Fruit fly (Drosophila melanogaster) whole organism, embryonic: ENCODE results near the gene CG44838.

Experiments
- B-H2 ChIP-seq: fragments of 200-800 bp; sonication (Bioruptor generic); optimal IDR thresholded peaks from 2 replicates; lab custom pipeline; 2018; ENCODE audit warnings: missing biosample characterization, mild to moderate bottlenecking, missing genetic modification characterization
- Bteb2 ChIP-seq: fragments of 200-800 bp; sonication (Bioruptor generic); optimal IDR thresholded peaks from 2 replicates; lab custom pipeline; 2016; ENCODE audit warnings: missing biosample characterization, missing genetic modification characterization
- CG10979 ChIP-seq: fragments of 200-800 bp; sonication (Bioruptor generic); optimal IDR thresholded peaks from 2 replicates; lab custom pipeline; 2018; ENCODE audit warnings: missing biosample characterization, mild to moderate bottlenecking, missing genetic modification characterization, moderate library complexity
- CG12299 ChIP-seq: fragments of 200-800 bp; sonication (Bioruptor generic); optimal IDR thresholded peaks from 2 replicates; lab custom pipeline; 2018; ENCODE audit warnings: missing biosample characterization, mild to moderate bottlenecking, missing genetic modification characterization
- CG1233 ChIP-seq: fragments of 200-800 bp; sonication (Bioruptor generic); optimal IDR thresholded peaks from 4 replicates; lab custom pipeline; 2018; ENCODE audit warnings: missing biosample characterization, mild to moderate bottlenecking, missing genetic modification characterization
- CG12391 ChIP-seq: fragments of 200-800 bp; sonication (Bioruptor generic); optimal IDR thresholded peaks from 3 replicates; lab custom pipeline; 2018; ENCODE audit warnings: missing biosample characterization, mild to moderate bottlenecking, missing genetic modification characterization, moderate library complexity
- CG14965 ChIP-seq: fragments of 200-800 bp; sonication (Bioruptor generic); optimal IDR thresholded peaks from 2 replicates; lab custom pipeline; 2016; ENCODE audit warnings: missing biosample characterization, missing genetic modification characterization, borderline replicate concordance
- CG15696 ChIP-seq: fragments of 200-800 bp; sonication (Bioruptor generic); optimal IDR thresholded peaks from 2 replicates; lab custom pipeline; 2019; ENCODE audit warnings: missing biosample characterization, mild to moderate bottlenecking, missing genetic modification characterization, moderate library complexity
- CG16813 ChIP-seq: fragments of 200-800 bp; sonication (Bioruptor generic); IDR thresholded peaks from 3 replicates; pipeline ENCODE4 v1.3.6; 2022; ENCODE audit warnings: missing biosample characterization, missing genetic modification characterization; ENCODE audit not compliant: partially characterized antibody
- CG1792 ChIP-seq: fragments of 200-800 bp; sonication (Bioruptor generic); optimal IDR thresholded peaks from 2 replicates; lab custom pipeline; 2016; ENCODE audit warnings: missing biosample characterization, missing genetic modification characterization
- CG18764 ChIP-seq: fragments of 200-800 bp; sonication (Bioruptor generic); optimal IDR thresholded peaks from 3 replicates; lab custom pipeline; 2016; ENCODE audit warnings: missing biosample characterization, missing genetic modification characterization
- CG2889 ChIP-seq: fragments of 200-800 bp; sonication (Bioruptor generic); IDR thresholded peaks from 3 replicates; pipeline ENCODE4 v1.3.6; 2022; ENCODE audit warnings: missing biosample characterization, missing genetic modification characterization
- CG33213 ChIP-seq: fragments of 200-800 bp; sonication (Bioruptor generic); optimal IDR thresholded peaks from 3 replicates; lab custom pipeline; 2016; ENCODE audit warnings: missing biosample characterization, missing genetic modification characterization
- CG3847 ChIP-seq: fragments of 200-800 bp; sonication (Bioruptor generic); IDR thresholded peaks from 2 replicates; pipeline ENCODE4 v1.3.6; 2022; ENCODE audit warnings: missing biosample characterization, missing genetic modification characterization
- CG4328 ChIP-seq: fragments of 200-800 bp; sonication (Bioruptor generic); optimal IDR thresholded peaks from 3 replicates; lab custom pipeline; 2017; ENCODE audit warnings: missing biosample characterization, missing genetic modification reagents, missing genetic modification characterization
- CG5245 ChIP-seq: fragments of 200-800 bp; sonication (Bioruptor generic); optimal IDR thresholded peaks from 3 replicates; lab custom pipeline; 2016; ENCODE audit warnings: missing biosample characterization, missing genetic modification characterization
- CG6254 ChIP-seq: fragments of 200-800 bp; sonication (Bioruptor generic); optimal IDR thresholded peaks from 3 replicates; lab custom pipeline; 2017; ENCODE audit warnings: mild to moderate bottlenecking, missing biosample characterization, missing genetic modification reagents, missing genetic modification characterization
- CG7987 ChIP-seq: fragments of 200-800 bp; sonication (Bioruptor generic); optimal IDR thresholded peaks from 2 replicates; lab custom pipeline; 2018; ENCODE audit warnings: missing biosample characterization, mild to moderate bottlenecking, missing genetic modification characterization, moderate library complexity
- Deaf1 ChIP-seq: fragments of 200-800 bp; optimal IDR thresholded peaks from 3 replicates; lab custom pipeline; 2019; ENCODE audit warnings: missing biosample characterization, mild to moderate bottlenecking, missing genetic modification characterization, moderate library complexity
- HmgZ ChIP-seq: fragments of 200-800 bp; sonication (Bioruptor generic); optimal IDR thresholded peaks from 2 replicates; lab custom pipeline; 2018; ENCODE audit warnings: missing biosample characterization, mild to moderate bottlenecking, missing genetic modification characterization
- Hr3 ChIP-seq: fragments of 200-800 bp; sonication (Bioruptor generic); optimal IDR thresholded peaks from 3 replicates; lab custom pipeline; 2016; ENCODE audit warnings: missing biosample characterization, missing genetic modification characterization
- Kr ChIP-seq: fragments of 200-800 bp; sonication (Bioruptor generic); optimal IDR thresholded peaks from 2 replicates; lab custom pipeline; 2017; ENCODE audit warnings: missing biosample characterization, mild to moderate bottlenecking, missing genetic modification characterization
- Lhr ChIP-seq: fragments of 200-800 bp; sonication (Bioruptor generic); optimal IDR thresholded peaks from 3 replicates; lab custom pipeline; 2017; ENCODE audit warnings: mild to moderate bottlenecking, missing biosample characterization, missing genetic modification reagents, missing genetic modification characterization
- MESR4 ChIP-seq: fragments of 200-800 bp; sonication (Bioruptor generic); optimal IDR thresholded peaks from 2 replicates; lab custom pipeline; 2018; ENCODE audit warnings: missing biosample characterization, mild to moderate bottlenecking, missing genetic modification characterization, moderate library complexity
- Oaz ChIP-seq: fragments of 200-800 bp; sonication (Bioruptor generic); IDR thresholded peaks from 2 replicates; pipeline ENCODE4 v1.3.6; 2022; ENCODE audit warnings: missing biosample characterization, missing genetic modification characterization
- Optix ChIP-seq: fragments of 200-800 bp; sonication (Bioruptor generic); IDR thresholded peaks from 3 replicates; pipeline ENCODE4 v1.3.6; 2022; ENCODE audit warnings: missing biosample characterization, missing genetic modification characterization
- Ravus ChIP-seq: fragments of 200-800 bp; sonication (Bioruptor generic); IDR thresholded peaks from 2 replicates; pipeline ENCODE4 v1.3.6; 2022; ENCODE audit warnings: missing biosample characterization, missing genetic modification characterization
- Rfx ChIP-seq: fragments of 200-800 bp; sonication (Bioruptor generic); IDR thresholded peaks from 2 replicates; pipeline ENCODE4 v1.3.6; 2022; ENCODE audit warnings: missing biosample characterization, missing genetic modification characterization
- Side ChIP-seq: fragments of 200-800 bp; sonication (Bioruptor generic); optimal IDR thresholded peaks from 2 replicates; lab custom pipeline; 2016; ENCODE audit warnings: missing biosample characterization, missing genetic modification characterization
- Spps ChIP-seq: fragments of 200-800 bp; sonication (Bioruptor generic); optimal IDR thresholded peaks from 2 replicates; lab custom pipeline; 2018; ENCODE audit warnings: missing biosample characterization, mild to moderate bottlenecking, missing genetic modification characterization
- Xbp1 ChIP-seq: fragments of 200-800 bp; sonication (Bioruptor generic); optimal IDR thresholded peaks from 3 replicates; lab custom pipeline; 2016; ENCODE audit warnings: missing biosample characterization, mild to moderate bottlenecking, missing genetic modification characterization
- cas ChIP-seq: fragments of 200-800 bp; sonication (Bioruptor generic); IDR thresholded peaks from 2 replicates; pipeline ENCODE4 v1.3.6; 2022; ENCODE audit warnings: missing biosample characterization, missing genetic modification characterization
- ci ChIP-seq: fragments of 200-800 bp; sonication (Bioruptor generic); IDR thresholded peaks from 3 replicates; pipeline ENCODE4 v1.3.6; 2022; ENCODE audit warnings: missing biosample characterization, missing genetic modification characterization
- emc ChIP-seq: fragments of 200-800 bp; sonication (Bioruptor generic); optimal IDR thresholded peaks from 2 replicates; lab custom pipeline; 2016; ENCODE audit warnings: missing biosample characterization, missing genetic modification characterization
- ems ChIP-seq: fragments of 200-800 bp; sonication (Bioruptor generic); optimal IDR thresholded peaks from 3 replicates; lab custom pipeline; 2016; ENCODE audit warnings: missing biosample characterization, missing genetic modification characterization
- fd102C ChIP-seq: fragments of 200-800 bp; sonication (Bioruptor generic); optimal IDR thresholded peaks from 2 replicates; lab custom pipeline; 2018; ENCODE audit warnings: missing biosample characterization, mild to moderate bottlenecking, missing genetic modification characterization, moderate library complexity
- inv ChIP-seq: fragments of 200-800 bp; sonication (Bioruptor generic); IDR thresholded peaks from 2 replicates; pipeline ENCODE4 v1.3.6; 2022; ENCODE audit warnings: missing biosample characterization, missing genetic modification characterization; ENCODE audit not compliant: partially characterized antibody
- jigr1 ChIP-seq: fragments of 200-800 bp; sonication (Bioruptor generic); IDR thresholded peaks from 3 replicates; pipeline ENCODE4 v1.3.6; 2022; ENCODE audit warnings: missing biosample characterization, missing genetic modification characterization
- kay ChIP-seq: fragments of 200-800 bp; sonication (Bioruptor generic); optimal IDR thresholded peaks from 2 replicates; lab custom pipeline; 2016; ENCODE audit warnings: missing biosample characterization, missing genetic modification characterization
- klu ChIP-seq: fragments of 200-800 bp; sonication (Bioruptor generic); IDR thresholded peaks from 2 replicates; pipeline ENCODE4 v1.3.6; 2022; ENCODE audit warnings: missing biosample characterization, missing genetic modification characterization
- otp ChIP-seq: fragments of 200-800 bp; sonication (Bioruptor generic); IDR thresholded peaks from 3 replicates; pipeline ENCODE4, ENCODE4 v1.3.6; 2022; ENCODE audit warnings: missing biosample characterization, missing genetic modification characterization
- pan ChIP-seq, 4 experiments: fragments of >200 bp in 3 of 4; fragments of 200-800 bp in 1 of 4; sonication (Bioruptor generic) in 1 of 4; optimal IDR thresholded peaks in 3 of 4; IDR thresholded peaks in 1 of 4; 2 replicates each; pipeline versions ENCODE4 v1.3.6 to Lab custom; 2017 to 2022; ENCODE audit warnings: missing biosample characterization in 2 of 4, missing genetic modification characterization in 2 of 4, mixed read lengths in 1 of 4
- run ChIP-seq: fragments of 200-800 bp; sonication (Bioruptor generic); optimal IDR thresholded peaks from 3 replicates; lab custom pipeline; 2018; ENCODE audit warnings: missing biosample characterization, mild to moderate bottlenecking, missing genetic modification characterization
- sr ChIP-seq: fragments of 200-800 bp; sonication (Bioruptor generic); IDR thresholded peaks from 3 replicates; pipeline ENCODE4 v1.3.6; 2022; ENCODE audit warnings: missing biosample characterization, missing genetic modification characterization
- tio ChIP-seq: fragments of 200-800 bp; sonication (Bioruptor generic); optimal IDR thresholded peaks from 2 replicates; lab custom pipeline; 2017; ENCODE audit warnings: missing biosample characterization, missing genetic modification characterization, inconsistent platforms
- trem ChIP-seq: fragments of 200-800 bp; optimal IDR thresholded peaks from 3 replicates; lab custom pipeline; 2019; ENCODE audit warnings: missing biosample characterization, mild to moderate bottlenecking, missing genetic modification characterization, moderate library complexity
- unc-4 ChIP-seq: fragments of 200-800 bp; sonication (Bioruptor generic); IDR thresholded peaks from 2 replicates; pipeline ENCODE4 v1.3.6; 2022; ENCODE audit warnings: missing biosample characterization, missing genetic modification characterization; ENCODE audit not compliant: partially characterized antibody
- vnd ChIP-seq: fragments of 200-800 bp; sonication (Bioruptor generic); IDR thresholded peaks from 3 replicates; pipeline ENCODE4 v1.3.6; 2022; ENCODE audit warnings: missing biosample characterization, missing genetic modification characterization; ENCODE audit not compliant: partially characterized antibody

CG44838 gene

dm6 chr3L:9511287-9512256, 50.7 kb downstream of the CG44838 start, which contains the start of gene RpS9 (continued):
- TF ChIP-seq CG14965 (GFP tag; lab: Kevin White, UChicago) (no peak), CG15696 (no peak), MESR4 (GFP tag; lab: Kevin White, UChicago) (peak; percentile 98), B-H2 (no peak), Deaf1 (tag; lab: Kevin White, UChicago) (peak; percentile 27), pan (optimal IDR thresholded peaks at IDR 0.05; lab: Kevin White, UChicago) (no peak), pan (GFP tag; optimal IDR thresholded peaks at IDR 0.05 in 1 of 2, IDR thresholded peaks at IDR 0.05 in 1 of 2) (no peak), CG10979 (tag; lab: Kevin White, UChicago) (peak; percentile 21), CG1792 (no peak), CG12299 (tag; lab: Kevin White, UChicago) (no peak), Side (GFP tag; lab: Kevin White, UChicago) (peak; percentile 14), trem (peak; percentile 48), Rfx (GFP tag; lab: Robert Waterston, UW) (peak; percentile 31; the same call in 1 of the 2 replicates), Oaz (GFP tag; lab: Robert Waterston, UW) (no peak), CG12391 (tag; lab: Kevin White, UChicago) (peak; percentile 45), Xbp1 (GFP tag; lab: Kevin White, UChicago) (no peak), Ravus (GFP tag; lab: Robert Waterston, UW) (no peak), inv (GFP tag; lab: Robert Waterston, UW) (no peak), CG2889 (GFP tag; lab: Robert Waterston, UW) (no peak), CG33213 (GFP tag; lab: Kevin White, UChicago) (peak; percentile 54), CG5245 (no peak), klu (GFP tag; lab: Robert Waterston, UW) (no peak), tio (no peak), run (tag; lab: Kevin White, UChicago) (no peak), CG6254 (no peak), Kr (GFP tag; lab: Kevin White, UChicago) (no peak), sr (GFP tag; lab: Robert Waterston, UW) (no peak), vnd (GFP tag; lab: Robert Waterston, UW) (no peak), CG1233 (GFP tag; lab: Kevin White, UChicago) (no peak), jigr1 (no peak), kay (GFP tag; lab: Kevin White, UChicago) (no peak), otp (GFP tag; lab: Robert Waterston, UW) (no peak), unc-4 (GFP tag; lab: Robert Waterston, UW) (no peak), ci (GFP tag; lab: Robert Waterston, UW) (peak; percentile 49; the same call in 1 of the 3 replicates), HmgZ (tag; lab: Kevin White, UChicago) (peak; percentile 19), CG4328 (GFP tag; lab: Kevin White, UChicago) (no peak), Hr3 (no peak), CG3847 (GFP tag; lab: Robert Waterston, UW) (peak; percentile 43; the same call in 1 of the 2 replicates), emc (GFP tag; lab: Kevin White, UChicago) (no peak), CG16813 (GFP tag; lab: Robert Waterston, UW) (peak; percentile 35; the same call in 1 of the 3 replicates), CG18764 (no peak), Lhr (GFP tag; lab: Kevin White, UChicago) (peak; percentile 63), fd102C (GFP tag; lab: Kevin White, UChicago) (no peak), Spps (tag; lab: Kevin White, UChicago) (no peak), CG7987 (GFP tag; lab: Kevin White, UChicago) (no peak), cas (GFP tag; lab: Robert Waterston, UW) (no peak), Bteb2 (GFP tag; lab: Kevin White, UChicago) (no peak), ems (GFP tag; lab: Kevin White, UChicago) (no peak), Optix (GFP tag; lab: Robert Waterston, UW) (no peak)
